Fruit fly (Drosophila melanogaster): ENCODE results near the gene CG6696.

The CG6696 gene

dm6 chrX:18678876-18679275 lies 16.9 kb upstream of the CG6696 start (continued):
- TF ChIP-seq C15 (GFP tag; IDR thresholded peaks at IDR 0.05) (no peak), CG5180 (GFP tag; optimal IDR thresholded peaks at IDR 0.05) (no peak), scrt (GFP tag; optimal IDR thresholded peaks at IDR 0.05) (no peak), sens (GFP tag) (peak; percentile 69), CG4617 (GFP tag; optimal IDR thresholded peaks at IDR 0.05; ENCODE audit: borderline replicate concordance) (no peak), Hmx (GFP tag; optimal IDR thresholded peaks at IDR 0.05) (no peak), dmrt99B (tag; optimal IDR thresholded peaks at IDR 0.05) (peak; percentile 2), caup (GFP tag; optimal IDR thresholded peaks at IDR 0.05; ENCODE audit: severe bottlenecking) (no peak), CoRest (tag; optimal IDR thresholded peaks at IDR 0.05) (no peak), lola (GFP tag; optimal IDR thresholded peaks at IDR 0.05) (no peak), HLHmδ (GFP tag; optimal IDR thresholded peaks at IDR 0.05) (no peak), ci (GFP tag; IDR thresholded peaks at IDR 0.05) (peak; percentile 70), sisA (GFP tag; IDR thresholded peaks at IDR 0.05) (peak; percentile 15; the same call in 1 of the 2 replicates), CG10543 (GFP tag; optimal IDR thresholded peaks at IDR 0.05) (no peak), CG15696 (tag; optimal IDR thresholded peaks at IDR 0.05) (no peak), Med (GFP tag) (peak; percentile 60), CG12071 (GFP tag; optimal IDR thresholded peaks at IDR 0.05) (no peak), Ptx1 (GFP tag; IDR thresholded peaks at IDR 0.05) (peak; percentile 18; the same call in 1 of the 2 replicates), phol (tag; optimal IDR thresholded peaks at IDR 0.05) (no peak), Atf-2 (GFP tag; optimal IDR thresholded peaks at IDR 0.05) (no peak), CG10959 (GFP tag; IDR thresholded peaks at IDR 0.05) (no peak), CG4328 (GFP tag; optimal IDR thresholded peaks at IDR 0.05) (no peak), BEAF-32 (GFP tag; optimal IDR thresholded peaks at IDR 0.05) (no peak), CG12155 (GFP tag; optimal IDR thresholded peaks at IDR 0.05) (no peak), CG17186 (GFP tag; optimal IDR thresholded peaks at IDR 0.05) (no peak), Blimp-1 (GFP tag; optimal IDR thresholded peaks at IDR 0.05) (peak; percentile 19), Eip74EF (GFP tag; optimal IDR thresholded peaks at IDR 0.05) (no peak), slp2 (GFP tag; optimal IDR thresholded peaks at IDR 0.05) (no peak), Scr (GFP tag; IDR thresholded peaks at IDR 0.05; ENCODE audit: partially characterized antibody) (no peak), CG7556 (GFP tag; optimal IDR thresholded peaks at IDR 0.05) (no peak), vnd (GFP tag; IDR thresholded peaks at IDR 0.05; ENCODE audit: partially characterized antibody) (no peak), CG10274 (GFP tag; optimal IDR thresholded peaks at IDR 0.05) (no peak), CG32767 (GFP tag; IDR thresholded peaks at IDR 0.05) (no peak), gt (GFP tag; IDR thresholded peaks at IDR 0.05) (no peak), E2f1 (GFP tag; IDR thresholded peaks at IDR 0.05) (no peak), Nf-YB (GFP tag; optimal IDR thresholded peaks at IDR 0.05) (no peak), abd-A (tag; optimal IDR thresholded peaks at IDR 0.05) (no peak), dati (GFP tag; IDR thresholded peaks at IDR 0.05) (no peak), CG1602 (GFP tag; optimal IDR thresholded peaks at IDR 0.05) (no peak), Dbx (GFP tag; IDR thresholded peaks at IDR 0.05) (no peak), HLH3B (GFP tag; IDR thresholded peaks at IDR 0.05) (0 out of 2 replicates have a peak, but pooled peaks have one; percentile 10), BtbVII (GFP tag; optimal IDR thresholded peaks at IDR 0.05) (no peak), sim (GFP tag; IDR thresholded peaks at IDR 0.05) (no peak), rib (GFP tag; IDR thresholded peaks at IDR 0.05) (no peak), CG10979 (tag; optimal IDR thresholded peaks at IDR 0.05) (no peak), shn (GFP tag; optimal IDR thresholded peaks at IDR 0.05) (no peak), CG8281 (tag; optimal IDR thresholded peaks at IDR 0.05) (no peak), CG11504 (tag; optimal IDR thresholded peaks at IDR 0.05) (peak; percentile 23), NK7.1 (GFP tag; optimal IDR thresholded peaks at IDR 0.05) (no peak), CG15601 (tag; optimal IDR thresholded peaks at IDR 0.05) (no peak)

Measured in whole organism, embryonic.